Worm (Caenorhabditis elegans) whole organism, mixed stage, embryonic: Measurements from ENCODE around the gene B0563.8.

Experiments used
- M03D4.4 ChIP-seq: sonication (generic microtip); optimal IDR thresholded peaks from 2 replicates; lab custom pipeline; 2017; ENCODE audit warnings: mild to moderate bottlenecking, missing genetic modification characterization, missing compliant biosample characterization
- bed-3 ChIP-seq: fragments of 200-800 bp; sonication (Bioruptor generic); optimal IDR thresholded peaks from 3 replicates; lab custom pipeline; 2018; ENCODE audit warnings: mild to moderate bottlenecking, missing genetic modification characterization, moderate library complexity, missing compliant biosample characterization
- blmp-1 ChIP-seq: fragments of 150-350 bp; optimal IDR thresholded peaks from 2 replicates; lab custom pipeline; 2014; ENCODE audit warnings: missing biosample characterization, missing genetic modification characterization
- ceh-43 ChIP-seq: fragments of 200-800 bp; sonication (Bioruptor generic); optimal IDR thresholded peaks from 2 replicates; lab custom pipeline; 2018; ENCODE audit warnings: mild to moderate bottlenecking, missing genetic modification characterization, moderate library complexity, missing compliant biosample characterization
- ces-1 ChIP-seq: fragments of 150-350 bp; optimal IDR thresholded peaks from 2 replicates; lab custom pipeline; 2014; ENCODE audit warnings: missing biosample characterization, missing genetic modification reagents, missing genetic modification characterization
- cnd-1 ChIP-seq: fragments of 200-800 bp; sonication (Bioruptor generic); optimal IDR thresholded peaks from 2 replicates; lab custom pipeline; 2018; ENCODE audit warnings: mild to moderate bottlenecking, missing genetic modification characterization, missing compliant biosample characterization
- drap-1 ChIP-seq: fragments of 200-800 bp; sonication (Bioruptor generic); optimal IDR thresholded peaks from 3 replicates; lab custom pipeline; 2018; ENCODE audit warnings: mild to moderate bottlenecking, missing genetic modification characterization, missing compliant biosample characterization
- elt-1 ChIP-seq: sonication (generic microtip); optimal IDR thresholded peaks from 2 replicates; lab custom pipeline; 2017; ENCODE audit warnings: missing genetic modification characterization, mild to moderate bottlenecking, missing compliant biosample characterization, antibody characterized with exemption, moderate library complexity, borderline replicate concordance; ENCODE audit not compliant: insufficient read depth
- elt-3 ChIP-seq: fragments of 150-350 bp; optimal IDR thresholded peaks from 2 replicates; lab custom pipeline; 2014; ENCODE audit warnings: missing biosample characterization, missing genetic modification characterization
- flh-1 ChIP-seq: fragments of 200-800 bp; sonication (Bioruptor generic); optimal IDR thresholded peaks from 2 replicates; lab custom pipeline; 2018; ENCODE audit warnings: mild to moderate bottlenecking, missing genetic modification characterization, moderate library complexity, missing compliant biosample characterization
- hlh-1 ChIP-seq: fragments of 150-350 bp; optimal IDR thresholded peaks from 2 replicates; lab custom pipeline; 2014; ENCODE audit warnings: missing biosample characterization, missing genetic modification reagents, missing genetic modification characterization
- lin-13 ChIP-seq: fragments of 150-350 bp; optimal IDR thresholded peaks from 2 replicates; lab custom pipeline; 2014; ENCODE audit warnings: missing biosample characterization, missing genetic modification characterization
- lin-32 ChIP-seq: fragments of 200-800 bp; sonication (Bioruptor generic); optimal IDR thresholded peaks from 2 replicates; lab custom pipeline; 2018; ENCODE audit warnings: mild to moderate bottlenecking, missing genetic modification characterization, missing compliant biosample characterization
- lsy-2 ChIP-seq: fragments of 150-350 bp; optimal IDR thresholded peaks from 2 replicates; lab custom pipeline; 2014; ENCODE audit warnings: missing biosample characterization, missing genetic modification characterization
- mab-5 ChIP-seq: fragments of 150-350 bp; optimal IDR thresholded peaks from 2 replicates; lab custom pipeline; 2014; ENCODE audit warnings: missing biosample characterization, missing genetic modification characterization
- mep-1 ChIP-seq: fragments of 150-350 bp; optimal IDR thresholded peaks from 2 replicates; lab custom pipeline; 2017; ENCODE audit warnings: missing biosample characterization, missing genetic modification reagents, missing genetic modification characterization, inconsistent platforms
- mls-2 ChIP-seq: sonication (generic microtip); optimal IDR thresholded peaks from 2 replicates; lab custom pipeline; 2016; ENCODE audit warnings: mild to moderate bottlenecking, missing genetic modification characterization, moderate library complexity, missing compliant biosample characterization
- nhr-12 ChIP-seq: fragments of 150-350 bp; optimal IDR thresholded peaks from 2 replicates; lab custom pipeline; 2014; ENCODE audit warnings: missing biosample characterization, missing genetic modification characterization
- nhr-2 ChIP-seq: fragments of 150-350 bp; optimal IDR thresholded peaks from 2 replicates; lab custom pipeline; 2014; ENCODE audit warnings: missing biosample characterization, missing genetic modification characterization
- nhr-237 ChIP-seq: fragments of 150-350 bp; optimal IDR thresholded peaks from 2 replicates; lab custom pipeline; 2014; ENCODE audit warnings: missing biosample characterization, missing genetic modification characterization
- nhr-28 ChIP-seq: fragments of 150-350 bp; optimal IDR thresholded peaks from 2 replicates; lab custom pipeline; 2014; ENCODE audit warnings: missing biosample characterization, missing genetic modification characterization
- nhr-76 ChIP-seq: sonication (generic microtip); optimal IDR thresholded peaks from 2 replicates; lab custom pipeline; 2017; ENCODE audit warnings: missing biosample characterization, missing genetic modification characterization
- sem-2 ChIP-seq: fragments of 200-800 bp; sonication (Bioruptor generic); optimal IDR thresholded peaks from 2 replicates; lab custom pipeline; 2018; ENCODE audit warnings: mild to moderate bottlenecking, missing genetic modification characterization, missing compliant biosample characterization
- snpc-4 ChIP-seq: fragments of 150-350 bp; optimal IDR thresholded peaks from 2 replicates; lab custom pipeline; 2014; ENCODE audit warnings: missing biosample characterization, missing genetic modification characterization
- sptf-1 ChIP-seq: sonication (generic microtip); optimal IDR thresholded peaks from 2 replicates; lab custom pipeline; 2017; ENCODE audit warnings: mild to moderate bottlenecking, missing genetic modification characterization, moderate library complexity, missing compliant biosample characterization
- tbx-8 ChIP-seq: fragments of 200-800 bp; sonication (Bioruptor generic); optimal IDR thresholded peaks from 2 replicates; lab custom pipeline; 2018; ENCODE audit warnings: mild to moderate bottlenecking, missing genetic modification characterization, moderate library complexity, missing compliant biosample characterization
- unc-120 ChIP-seq: sonication (generic microtip); optimal IDR thresholded peaks from 2 replicates; lab custom pipeline; 2017; ENCODE audit warnings: missing genetic modification characterization, missing compliant biosample characterization; ENCODE audit not compliant: poor library complexity, severe bottlenecking
- unc-39 ChIP-seq: fragments of 150-350 bp; optimal IDR thresholded peaks from 2 replicates; lab custom pipeline; 2014; ENCODE audit warnings: missing biosample characterization, missing genetic modification characterization
- unc-62 ChIP-seq: fragments of 150-350 bp; optimal IDR thresholded peaks from 2 replicates; lab custom pipeline; 2014; ENCODE audit warnings: missing biosample characterization, missing genetic modification reagents, missing genetic modification characterization
- zip-8 ChIP-seq: fragments of 150-350 bp; optimal IDR thresholded peaks from 2 replicates; lab custom pipeline; 2014; ENCODE audit warnings: missing biosample characterization, missing genetic modification characterization
- ztf-11 ChIP-seq: fragments of 150-350 bp; optimal IDR thresholded peaks from 2 replicates; lab custom pipeline; 2014; ENCODE audit warnings: missing biosample characterization, missing genetic modification characterization

The B0563.8 gene

ce11 chrX:9191795-9192494 lies 17.6 kb upstream of the B0563.8 start, which contains the start of gene Y81B9A.1:
Gene Y81B9A.1, plus strand, starts transcription at chrX:9192444.
- TF ChIP-seq drap-1 (no peak), unc-120 (tag; lab: Kevin White, UChicago) (peak; percentile 23)

DNA sequence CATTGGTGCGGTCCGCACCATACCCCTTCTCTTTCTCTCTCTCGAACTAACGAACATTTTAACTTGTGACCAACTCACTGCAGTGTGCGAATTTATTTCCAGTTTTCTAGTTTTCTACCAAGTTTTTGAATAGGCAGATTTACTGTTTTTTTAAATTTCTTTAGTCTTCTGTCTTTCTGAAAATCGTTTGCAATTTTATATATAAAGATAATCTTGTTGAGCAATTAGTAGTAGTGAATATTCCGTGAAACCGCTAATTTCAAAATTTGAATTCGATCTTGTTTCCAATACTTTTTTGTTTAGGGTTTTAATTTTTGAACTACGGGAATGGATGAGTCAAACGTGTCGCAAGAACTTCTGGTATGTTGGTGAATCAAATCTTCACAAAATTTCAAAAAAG lies 9.5 kb upstream of the B0563.8 start, which contains the start of gene Y81B9A.2:
Y81B9A.2 (plus strand) TSS at position 301 of the 400 bp plus-strand sequence.
- TF ChIP-seq unc-39 (no peak), flh-1 (GFP tag; lab: Kevin White, UChicago) (no peak), nhr-237 (tag; lab: Kevin White, UChicago) (no peak), hlh-1 (tag; lab: Kevin White, UChicago) (no peak), drap-1 (no peak), ces-1 (no peak), lin-13 (tag; lab: Kevin White, UChicago) (no peak), nhr-28 (tag; lab: Kevin White, UChicago) (no peak), elt-1 (tag; lab: Kevin White, UChicago) (no peak), zip-8 (tag; lab: Kevin White, UChicago) (no peak), M03D4.4 (tag; lab: Kevin White, UChicago) (no peak), ztf-11 (tag; lab: Kevin White, UChicago) (no peak), mls-2 (tag; lab: Kevin White, UChicago) (no peak), unc-120 (tag; lab: Kevin White, UChicago) (no peak), sptf-1 (tag; lab: Kevin White, UChicago) (no peak), elt-3 (no peak), sem-2 (GFP tag; lab: Kevin White, UChicago) (no peak), unc-62 (GFP tag; lab: Kevin White, UChicago) (no peak)

- TF ChIP-seq ceh-43 (GFP tag; lab: Kevin White, UChicago) (no peak), lin-13 (tag; lab: Kevin White, UChicago) (no peak), elt-3 (no peak), mls-2 (tag; lab: Kevin White, UChicago) (no peak), nhr-237 (tag; lab: Kevin White, UChicago) (no peak), nhr-28 (tag; lab: Kevin White, UChicago) (no peak), blmp-1 (no peak), unc-39 (no peak), mab-5 (tag; lab: Kevin White, UChicago) (no peak), unc-120 (tag; lab: Kevin White, UChicago) (no peak), nhr-2 (tag; lab: Kevin White, UChicago) (no peak), lin-32 (GFP tag; lab: Kevin White, UChicago) (no peak), tbx-8 (no peak), ces-1 (no peak), bed-3 (no peak), hlh-1 (tag; lab: Kevin White, UChicago) (no peak), sptf-1 (tag; lab: Kevin White, UChicago) (no peak), lsy-2 (no peak)
Observed at ce11 chrX:9182140-9182539, 7.8 kb upstream of the B0563.8 start, which contains the start of gene Y81B9A.3. Gene Y81B9A.3, plus strand, starts transcription at chrX:9182440.

DNA sequence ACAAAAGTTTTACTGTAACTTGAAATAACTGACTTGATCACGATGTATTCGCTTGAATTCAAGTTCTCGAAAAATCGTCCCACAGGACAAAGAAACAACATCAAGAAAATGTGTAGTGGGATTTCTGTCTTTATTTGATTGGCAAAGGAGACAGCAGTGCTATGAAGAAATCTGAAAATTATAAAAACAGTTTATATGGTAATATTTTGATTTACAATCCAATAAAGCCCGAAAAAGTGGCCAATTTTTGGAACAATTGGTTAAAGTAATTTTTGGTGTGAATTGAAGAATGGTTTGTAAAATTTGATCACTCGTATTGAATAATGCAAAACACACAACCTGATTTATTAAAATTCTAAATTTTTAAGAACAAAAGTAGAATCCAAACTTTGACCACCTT lies 6.5 kb upstream of the B0563.8 start, which contains the start of gene Y81B9A.4:
Y81B9A.4 (minus strand) TSS at position 101 of the 400 bp plus-strand sequence.
- TF ChIP-seq cnd-1 (tag; lab: Kevin White, UChicago) (no peak), lin-13 (tag; lab: Kevin White, UChicago) (no peak), mab-5 (tag; lab: Kevin White, UChicago) (no peak), zip-8 (tag; lab: Kevin White, UChicago) (no peak)

- TF ChIP-seq unc-39: no peak
- no peak for TF ChIP-seq blmp-1
- TF ChIP-seq snpc-4 (tag; lab: Kevin White, UChicago): no peak
- TF ChIP-seq M03D4.4 (tag; lab: Kevin White, UChicago): no peak
- no peak for TF ChIP-seq nhr-76 (tag; lab: Kevin White, UChicago)
- TF ChIP-seq nhr-28 (tag; lab: Kevin White, UChicago): no peak
- TF ChIP-seq tbx-8: no peak
- no peak for TF ChIP-seq nhr-12
- TF ChIP-seq unc-62 (GFP tag; lab: Kevin White, UChicago): no peak
- TF ChIP-seq bed-3: no peak
- no peak for TF ChIP-seq sem-2 (GFP tag; lab: Kevin White, UChicago)
- TF ChIP-seq lsy-2: no peak
- no peak for TF ChIP-seq mep-1
Observed at ce11 chrX:9172733-9173132, 1.6 kb downstream of the B0563.8 start.
